Fruit fly (Drosophila melanogaster) Kc167 (cell line): Measurements from ENCODE around the gene CG11504.

Experiments
- Myc ChIP-seq: fragments of >200 bp; optimal IDR thresholded peaks from 2 replicates; lab custom pipeline; 2017; ENCODE audit warnings: missing external identifiers
- Sin3A ChIP-seq: fragments of >200 bp; optimal IDR thresholded peaks from 2 replicates; lab custom pipeline; 2018; ENCODE audit warnings: missing external identifiers
- h ChIP-seq: fragments of >200 bp; optimal IDR thresholded peaks from 3 replicates; lab custom pipeline; 2018; ENCODE audit warnings: missing external identifiers
- insv ChIP-seq: fragments of >200 bp; optimal IDR thresholded peaks from 3 replicates; lab custom pipeline; 2018; ENCODE audit warnings: missing external identifiers
- psq ChIP-seq: fragments of >200 bp; optimal IDR thresholded peaks from 2 replicates; lab custom pipeline; 2017; ENCODE audit warnings: missing external identifiers
- ttk ChIP-seq: sonication (Bioruptor generic); optimal IDR thresholded peaks from 2 replicates; lab custom pipeline; 2017; ENCODE audit warnings: missing external identifiers

CG11504 gene

dm6 chr3R:29997607-29998236 lies at the start of gene CG11504, which contains the start of gene CG15525:
CG11504 (plus strand) TSS chr3R:29997900.
CG15525 (minus strand) TSS chr3R:29997676.
- no peak for TF ChIP-seq ttk
- no peak for TF ChIP-seq insv (lab: Kevin White, UChicago)
- no peak for TF ChIP-seq h (lab: Kevin White, UChicago)
- TF ChIP-seq Myc (lab: Kevin White, UChicago), result no peak
- no peak for TF ChIP-seq psq (lab: Kevin White, UChicago)

- TF ChIP-seq Myc (lab: Kevin White, UChicago), result no peak
- no peak for TF ChIP-seq Sin3A (lab: Kevin White, UChicago)
- no peak for TF ChIP-seq insv (lab: Kevin White, UChicago)
- no peak for TF ChIP-seq h (lab: Kevin White, UChicago)
- TF ChIP-seq psq (lab: Kevin White, UChicago), result no peak
- no peak for TF ChIP-seq ttk
These were observed 38.4 kb upstream of the CG11504 start for dm6 chr3R:29959329-29959728.

dm6 chr3R:29963102-29963501 lies 34.6 kb upstream of the CG11504 start:
- TF ChIP-seq h (lab: Kevin White, UChicago) (no peak), insv (lab: Kevin White, UChicago) (no peak), Myc (lab: Kevin White, UChicago) (no peak), Sin3A (lab: Kevin White, UChicago) (no peak), ttk (no peak), psq (lab: Kevin White, UChicago) (no peak)

- TF ChIP-seq psq (lab: Kevin White, UChicago) (no peak), Sin3A (lab: Kevin White, UChicago) (no peak), Myc (lab: Kevin White, UChicago) (no peak), ttk (no peak), insv (lab: Kevin White, UChicago) (no peak), h (lab: Kevin White, UChicago) (no peak)
These were observed 28.4 kb upstream of the CG11504 start, which contains the start of gene TkR99D for dm6 chr3R:29969347-29969746. TkR99D (minus strand) TSS chr3R:29969447.

- TF ChIP-seq insv (lab: Kevin White, UChicago), result no peak
- no peak for TF ChIP-seq psq (lab: Kevin White, UChicago)
- TF ChIP-seq Sin3A (lab: Kevin White, UChicago), result no peak
- TF ChIP-seq ttk, result no peak
- TF ChIP-seq Myc (lab: Kevin White, UChicago), result no peak
- TF ChIP-seq h (lab: Kevin White, UChicago), result no peak
These were observed 19.1 kb upstream of the CG11504 start for dm6 chr3R:29978595-29978994.

dm6 chr3R:29981479-29981878 lies 16.2 kb upstream of the CG11504 start:
- TF ChIP-seq h (lab: Kevin White, UChicago) (no peak), insv (lab: Kevin White, UChicago) (no peak), Myc (lab: Kevin White, UChicago) (no peak), ttk (no peak), psq (lab: Kevin White, UChicago) (no peak), Sin3A (lab: Kevin White, UChicago) (no peak)

dm6 chr3R:29982027-29982426 lies 15.7 kb upstream of the CG11504 start:
- TF ChIP-seq Sin3A (lab: Kevin White, UChicago) (no peak), ttk (no peak), Myc (lab: Kevin White, UChicago) (no peak), insv (lab: Kevin White, UChicago) (no peak), psq (lab: Kevin White, UChicago) (no peak), h (lab: Kevin White, UChicago) (no peak)

- no peak for TF ChIP-seq Myc (lab: Kevin White, UChicago)
These were observed 14.6 kb upstream of the CG11504 start, which contains the start of gene CG7896 for dm6 chr3R:29983073-29983544. CG7896 (plus strand) TSS chr3R:29983426.

dm6 chr3R:29983886-29984285 lies 13.8 kb upstream of the CG11504 start:
- TF ChIP-seq h (lab: Kevin White, UChicago) (no peak), insv (lab: Kevin White, UChicago) (no peak), ttk (no peak), Sin3A (lab: Kevin White, UChicago) (no peak), psq (lab: Kevin White, UChicago) (no peak), Myc (lab: Kevin White, UChicago) (no peak)

dm6 chr3R:29985219-29985618 lies 12.5 kb upstream of the CG11504 start:
- no peak for TF ChIP-seq ttk
- no peak for TF ChIP-seq psq (lab: Kevin White, UChicago)
- no peak for TF ChIP-seq Myc (lab: Kevin White, UChicago)
- TF ChIP-seq Sin3A (lab: Kevin White, UChicago), result no peak
- no peak for TF ChIP-seq h (lab: Kevin White, UChicago)
- no peak for TF ChIP-seq insv (lab: Kevin White, UChicago)

- TF ChIP-seq Myc (lab: Kevin White, UChicago), result no peak
These were observed 7.0 kb upstream of the CG11504 start for dm6 chr3R:29990681-29991080.

dm6 chr3R:29993134-29993533 lies 4.6 kb upstream of the CG11504 start, which contains the start of gene Acph-1:
Acph-1 (minus strand) TSS chr3R:29993411.
- no peak for TF ChIP-seq Myc (lab: Kevin White, UChicago)
- TF ChIP-seq psq (lab: Kevin White, UChicago), result no peak
- TF ChIP-seq Sin3A (lab: Kevin White, UChicago), result no peak
- no peak for TF ChIP-seq insv (lab: Kevin White, UChicago)
- no peak for TF ChIP-seq h (lab: Kevin White, UChicago)
- TF ChIP-seq ttk, result no peak
